Worm (Caenorhabditis elegans): ENCODE data around the gene B0222.15.

- no peak for TF ChIP-seq php-3 (GFP tag; IDR thresholded peaks at IDR 0.05)
- TF ChIP-seq ceh-44 (GFP tag; IDR thresholded peaks at IDR 0.05) = no peak
Observed at ce11 chrV:9111957-9112356, 44.6 kb downstream of the B0222.15 start.

Data from whole organism, L4 larva.